Fruit fly (Drosophila melanogaster) Kc167 (cell line): Measurements from ENCODE around the gene tim.

ENCODE experiments used
- Myc ChIP-seq: fragments of >200 bp; optimal IDR thresholded peaks from 2 replicates; lab custom pipeline; 2017; ENCODE audit warnings: missing external identifiers
- insv ChIP-seq: fragments of >200 bp; optimal IDR thresholded peaks from 3 replicates; lab custom pipeline; 2018; ENCODE audit warnings: missing external identifiers
- psq ChIP-seq: fragments of >200 bp; optimal IDR thresholded peaks from 2 replicates; lab custom pipeline; 2017; ENCODE audit warnings: missing external identifiers
- ttk ChIP-seq: sonication (Bioruptor generic); optimal IDR thresholded peaks from 2 replicates; lab custom pipeline; 2017; ENCODE audit warnings: missing external identifiers

DNA sequence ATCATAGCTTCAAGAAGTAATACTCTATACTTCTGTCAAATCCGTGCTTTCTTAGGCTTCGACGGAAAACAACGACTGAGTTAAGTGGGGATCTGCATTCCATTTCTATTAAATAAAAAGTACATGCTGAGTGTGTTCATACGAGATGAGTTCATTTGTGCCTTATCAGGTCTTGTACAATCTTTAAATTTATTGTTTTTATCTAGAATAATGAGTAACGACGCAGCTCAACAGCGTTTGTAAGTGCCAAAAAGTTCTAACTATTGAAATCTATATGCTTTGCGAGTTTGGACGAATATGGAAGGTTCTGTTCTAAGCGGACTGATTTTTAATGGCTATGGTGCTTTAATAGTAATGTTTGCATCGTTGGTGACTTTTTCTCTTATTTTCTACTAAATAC lies 16.0 kb upstream of the tim start, which contains the start of gene Sr-CIV:
- TF ChIP-seq ttk (lab: Kevin White, UChicago) (no peak), insv (no peak), Myc (no peak), psq (lab: Kevin White, UChicago) (no peak)
